Fruit fly (Drosophila melanogaster) whole organism, embryonic: ENCODE measurements around the gene pico.

Experiments
- Aef1 ChIP-seq: fragments of 200-800 bp; sonication (Bioruptor generic); IDR thresholded peaks from 3 replicates; pipeline ENCODE4 v1.3.6; 2022; ENCODE audit warnings: missing biosample characterization, missing genetic modification characterization
- Asciz ChIP-seq: fragments of 200-800 bp; sonication (Bioruptor generic); optimal IDR thresholded peaks from 2 replicates; lab custom pipeline; 2017; ENCODE audit warnings: missing biosample characterization, mild to moderate bottlenecking, missing genetic modification characterization, missing genetic modification reagents
- Atf3 ChIP-seq: fragments of 200-800 bp; sonication (Bioruptor generic); optimal IDR thresholded peaks from 3 replicates; lab custom pipeline; 2016; ENCODE audit warnings: missing biosample characterization, missing genetic modification characterization
- Atf6 ChIP-seq: fragments of 200-800 bp; sonication (Bioruptor generic); IDR thresholded peaks from 2 replicates; pipeline ENCODE4 v1.3.6; 2022; ENCODE audit warnings: missing biosample characterization, missing genetic modification characterization
- Blimp-1 ChIP-seq: fragments of 200-800 bp; sonication (Bioruptor generic); optimal IDR thresholded peaks from 3 replicates; lab custom pipeline; 2018; ENCODE audit warnings: missing biosample characterization, missing genetic modification characterization, mild to moderate bottlenecking, moderate library complexity, missing genetic modification reagents
- CG10274 ChIP-seq: fragments of 200-800 bp; sonication (Bioruptor generic); optimal IDR thresholded peaks from 3 replicates; lab custom pipeline; 2017; ENCODE audit warnings: missing biosample characterization, mild to moderate bottlenecking, missing genetic modification characterization
- CG10462 ChIP-seq: fragments of 200-800 bp; sonication (Bioruptor generic); optimal IDR thresholded peaks from 2 replicates; lab custom pipeline; 2016; ENCODE audit warnings: missing biosample characterization, missing genetic modification characterization
- CG10543 ChIP-seq: fragments of 200-800 bp; sonication (Bioruptor generic); optimal IDR thresholded peaks from 3 replicates; lab custom pipeline; 2017; ENCODE audit warnings: missing biosample characterization, mild to moderate bottlenecking, missing genetic modification characterization, moderate library complexity
- CG11504 ChIP-seq: fragments of 200-800 bp; sonication (Bioruptor generic); optimal IDR thresholded peaks from 3 replicates; lab custom pipeline; 2019; ENCODE audit warnings: missing biosample characterization, mild to moderate bottlenecking, missing genetic modification characterization, moderate library complexity
- CG15073 ChIP-seq: fragments of 200-800 bp; sonication (Bioruptor generic); optimal IDR thresholded peaks from 2 replicates; lab custom pipeline; 2016; ENCODE audit warnings: missing biosample characterization, missing genetic modification characterization
- CG15696 ChIP-seq: fragments of 200-800 bp; sonication (Bioruptor generic); optimal IDR thresholded peaks from 2 replicates; lab custom pipeline; 2019; ENCODE audit warnings: missing biosample characterization, mild to moderate bottlenecking, missing genetic modification characterization, moderate library complexity
- CG1602 ChIP-seq: fragments of 200-800 bp; sonication (Bioruptor generic); optimal IDR thresholded peaks from 3 replicates; lab custom pipeline; 2016; ENCODE audit warnings: missing biosample characterization, missing genetic modification characterization
- CG1603 ChIP-seq: fragments of 200-800 bp; sonication (Bioruptor generic); optimal IDR thresholded peaks from 2 replicates; lab custom pipeline; 2019; ENCODE audit warnings: missing biosample characterization, mild to moderate bottlenecking, missing genetic modification characterization, moderate library complexity
- CG1647 ChIP-seq: fragments of 200-800 bp; sonication (Bioruptor generic); optimal IDR thresholded peaks from 3 replicates; lab custom pipeline; 2016; ENCODE audit warnings: missing biosample characterization, missing genetic modification characterization
- CG18011 ChIP-seq: fragments of 200-800 bp; sonication (Bioruptor generic); optimal IDR thresholded peaks from 2 replicates; lab custom pipeline; 2017; ENCODE audit warnings: missing biosample characterization, missing genetic modification characterization, mild to moderate bottlenecking, moderate library complexity, missing genotype
- CG4360 ChIP-seq: fragments of 200-800 bp; sonication (Bioruptor generic); IDR thresholded peaks from 2 replicates; pipeline ENCODE4 v1.3.6; 2022; ENCODE audit warnings: missing biosample characterization, missing genetic modification characterization
- CG5180 ChIP-seq: fragments of 200-800 bp; sonication (Bioruptor generic); optimal IDR thresholded peaks from 3 replicates; lab custom pipeline; 2017; ENCODE audit warnings: missing biosample characterization, missing genetic modification characterization, mild to moderate bottlenecking, moderate library complexity, missing genetic modification reagents
- CG6854 ChIP-seq: fragments of 200-800 bp; sonication (Bioruptor generic); optimal IDR thresholded peaks from 3 replicates; lab custom pipeline; 2017; ENCODE audit warnings: missing biosample characterization, mild to moderate bottlenecking, missing genetic modification characterization
- CG7357 ChIP-seq: fragments of 200-800 bp; sonication (Bioruptor generic); IDR thresholded peaks from 3 replicates; pipeline ENCODE4 v1.3.6; 2022; ENCODE audit warnings: missing biosample characterization, missing genetic modification characterization
- Chrac-16 ChIP-seq: fragments of 200-800 bp; sonication (Bioruptor generic); optimal IDR thresholded peaks from 3 replicates; lab custom pipeline; 2016; ENCODE audit warnings: missing biosample characterization, missing genetic modification characterization
- CoRest ChIP-seq: fragments of 200-800 bp; sonication (Bioruptor generic); optimal IDR thresholded peaks from 3 replicates; lab custom pipeline; 2018; ENCODE audit warnings: missing biosample characterization, mild to moderate bottlenecking, missing genetic modification characterization, moderate library complexity
- Dad ChIP-seq: fragments of 200-800 bp; sonication (Bioruptor generic); optimal IDR thresholded peaks from 3 replicates; lab custom pipeline; 2016; ENCODE audit warnings: missing biosample characterization, missing genetic modification characterization
- Dip3 ChIP-seq: fragments of 200-800 bp; sonication (Bioruptor generic); optimal IDR thresholded peaks from 3 replicates; lab custom pipeline; 2016; ENCODE audit warnings: missing biosample characterization, missing genetic modification characterization
- Drgx ChIP-seq: fragments of 200-800 bp; sonication (Bioruptor generic); IDR thresholded peaks from 2 replicates; pipeline ENCODE4 v1.3.6; 2022; ENCODE audit warnings: missing biosample characterization, missing genetic modification characterization
- Gsc ChIP-seq: fragments of 200-800 bp; sonication (Bioruptor generic); IDR thresholded peaks from 2 replicates; pipeline ENCODE4 v1.3.6; 2022; ENCODE audit warnings: missing biosample characterization, missing genetic modification characterization
- H15 ChIP-seq: fragments of 200-800 bp; sonication (Bioruptor generic); IDR thresholded peaks from 3 replicates; pipeline ENCODE4 v1.3.6; 2022; ENCODE audit warnings: missing biosample characterization, missing genetic modification characterization
- Hr39 ChIP-seq: fragments of >200 bp; optimal IDR thresholded peaks from 2 replicates; lab custom pipeline; 2017
- Kr ChIP-seq: fragments of 200-800 bp; sonication (Bioruptor generic); optimal IDR thresholded peaks from 2 replicates; lab custom pipeline; 2017; ENCODE audit warnings: missing biosample characterization, mild to moderate bottlenecking, missing genetic modification characterization
- Mad ChIP-seq: fragments of 200-800 bp; sonication (Bioruptor generic); optimal IDR thresholded peaks from 2 replicates; lab custom pipeline; 2016; ENCODE audit warnings: missing biosample characterization, missing genetic modification characterization
- NK7.1 ChIP-seq: fragments of 200-800 bp; sonication (Bioruptor generic); optimal IDR thresholded peaks from 3 replicates; lab custom pipeline; 2016; ENCODE audit warnings: missing biosample characterization, missing genetic modification characterization
- Sox102F ChIP-seq: fragments of 200-800 bp; sonication (Bioruptor generic); optimal IDR thresholded peaks from 2 replicates; lab custom pipeline; 2018; ENCODE audit warnings: missing biosample characterization, mild to moderate bottlenecking, missing genetic modification characterization, moderate library complexity
- Taf1 ChIP-seq: fragments of 200-800 bp; sonication (Bioruptor generic); IDR thresholded peaks from 2 replicates; pipeline ENCODE4 v1.3.6; 2022; ENCODE audit warnings: missing biosample characterization, missing genetic modification characterization
- Vsx1 ChIP-seq: fragments of 200-800 bp; sonication (Bioruptor generic); optimal IDR thresholded peaks from 2 replicates; lab custom pipeline; 2017; ENCODE audit warnings: missing biosample characterization, mild to moderate bottlenecking, missing genetic modification characterization, missing genetic modification reagents
- ara ChIP-seq: fragments of 200-800 bp; sonication (Bioruptor generic); IDR thresholded peaks from 2 replicates; pipeline ENCODE4 v1.3.6; 2022; ENCODE audit warnings: missing biosample characterization, missing genetic modification characterization
- bsh ChIP-seq, 2 experiments: fragments of 200-800 bp; sonication (Bioruptor generic); optimal IDR thresholded peaks; 2 replicates each; lab custom pipeline; 2017 to 2018; ENCODE audit warnings: mild to moderate bottlenecking in 2 of 2, missing biosample characterization in 2 of 2, missing genetic modification characterization in 2 of 2, moderate library complexity in 1 of 2
- chn ChIP-seq: fragments of 200-800 bp; sonication (Bioruptor generic); optimal IDR thresholded peaks from 2 replicates; lab custom pipeline; 2016; ENCODE audit warnings: missing biosample characterization, missing genetic modification characterization
- corto ChIP-seq: fragments of 200-800 bp; sonication (Bioruptor generic); optimal IDR thresholded peaks from 2 replicates; lab custom pipeline; 2016; ENCODE audit warnings: missing biosample characterization, mild to moderate bottlenecking, missing genetic modification characterization, moderate library complexity
- crp ChIP-seq, 2 experiments: fragments of 200-800 bp; sonication (Bioruptor generic); optimal IDR thresholded peaks; 2 replicates in 1 of 2; 3 replicates in 1 of 2; lab custom pipeline; 2017; ENCODE audit warnings: missing biosample characterization in 2 of 2, missing genetic modification characterization in 2 of 2, mild to moderate bottlenecking in 1 of 2, moderate library complexity in 1 of 2
- dm ChIP-seq: fragments of 200-800 bp; sonication (Bioruptor generic); optimal IDR thresholded peaks from 3 replicates; lab custom pipeline; 2016; ENCODE audit warnings: missing biosample characterization, missing genetic modification characterization
- dmrt99B ChIP-seq: fragments of 200-800 bp; sonication (Bioruptor generic); optimal IDR thresholded peaks from 2 replicates; lab custom pipeline; 2018; ENCODE audit warnings: missing biosample characterization, mild to moderate bottlenecking, missing genetic modification characterization, moderate library complexity
- gfzf ChIP-seq: fragments of 200-800 bp; sonication (Bioruptor generic); optimal IDR thresholded peaks from 2 replicates; lab custom pipeline; 2016; ENCODE audit warnings: missing biosample characterization, mild to moderate bottlenecking, missing genetic modification characterization, moderate library complexity
- gsb-n ChIP-seq: fragments of 200-800 bp; sonication (Bioruptor generic); optimal IDR thresholded peaks from 3 replicates; lab custom pipeline; 2018; ENCODE audit warnings: missing biosample characterization, mild to moderate bottlenecking, missing genetic modification characterization
- ind ChIP-seq: fragments of 200-800 bp; sonication (Bioruptor generic); optimal IDR thresholded peaks from 3 replicates; lab custom pipeline; 2016; ENCODE audit warnings: missing biosample characterization, missing genetic modification characterization
- ken ChIP-seq: fragments of 200-800 bp; sonication (Bioruptor generic); IDR thresholded peaks from 3 replicates; pipeline ENCODE4 v1.3.6; 2022; ENCODE audit warnings: missing biosample characterization, missing genetic modification characterization
- otp ChIP-seq: fragments of 200-800 bp; sonication (Bioruptor generic); IDR thresholded peaks from 3 replicates; pipeline ENCODE4, ENCODE4 v1.3.6; 2022; ENCODE audit warnings: missing biosample characterization, missing genetic modification characterization
- pan ChIP-seq, 4 experiments: fragments of >200 bp in 3 of 4; fragments of 200-800 bp in 1 of 4; sonication (Bioruptor generic) in 1 of 4; optimal IDR thresholded peaks in 3 of 4; IDR thresholded peaks in 1 of 4; 2 replicates each; pipeline versions ENCODE4 v1.3.6 to Lab custom; 2017 to 2022; ENCODE audit warnings: missing biosample characterization in 2 of 4, missing genetic modification characterization in 2 of 4, mixed read lengths in 1 of 4
- pfk ChIP-seq: fragments of 200-800 bp; sonication (Bioruptor generic); optimal IDR thresholded peaks from 2 replicates; lab custom pipeline; 2018; ENCODE audit warnings: missing biosample characterization, mild to moderate bottlenecking, missing genetic modification characterization, moderate library complexity
- pita ChIP-seq: fragments of 200-800 bp; sonication (Bioruptor generic); optimal IDR thresholded peaks from 2 replicates; lab custom pipeline; 2017; ENCODE audit warnings: missing biosample characterization, mild to moderate bottlenecking, missing genetic modification characterization
- tup ChIP-seq: fragments of 200-800 bp; sonication (Bioruptor generic); optimal IDR thresholded peaks from 2 replicates; lab custom pipeline; 2016; ENCODE audit warnings: missing biosample characterization, mild to moderate bottlenecking, missing genetic modification characterization, moderate library complexity
- zfh2 ChIP-seq: fragments of 200-800 bp; sonication (Bioruptor generic); optimal IDR thresholded peaks from 2 replicates; lab custom pipeline; 2016; ENCODE audit warnings: missing biosample characterization, missing genetic modification characterization

pico gene

dm6 chrX:19876836-19877468 is 25.1 kb upstream of the pico start (continued):
- TF ChIP-seq chn (GFP tag; lab: Kevin White, UChicago) = no peak
- TF ChIP-seq CG1647 (GFP tag; lab: Kevin White, UChicago) = no peak
- no peak for TF ChIP-seq Dad
- no peak for TF ChIP-seq CG10543 (GFP tag; lab: Kevin White, UChicago)
- TF ChIP-seq Vsx1 (GFP tag; lab: Kevin White, UChicago) = no peak
- TF ChIP-seq ken (GFP tag; lab: Robert Waterston, UW) = no peak
- peak; percentile 19 for TF ChIP-seq CG1602 (GFP tag; lab: Kevin White, UChicago)
- no peak for TF ChIP-seq H15 (GFP tag; lab: Robert Waterston, UW)
- TF ChIP-seq corto (GFP tag; lab: Kevin White, UChicago) = no peak
- TF ChIP-seq tup (GFP tag; lab: Kevin White, UChicago) = no peak
- peak; percentile 2 for TF ChIP-seq Chrac-16 (GFP tag; lab: Kevin White, UChicago)
- TF ChIP-seq ind = no peak
- TF ChIP-seq CG4360 (GFP tag; lab: Robert Waterston, UW) = no peak
- peak; percentile 49 for TF ChIP-seq Sox102F (GFP tag; lab: Kevin White, UChicago)
- TF ChIP-seq zfh2 (GFP tag; lab: Kevin White, UChicago) = no peak
- TF ChIP-seq CG5180 (GFP tag; lab: Kevin White, UChicago) = no peak
- TF ChIP-seq CG6854 (GFP tag; lab: Kevin White, UChicago) = no peak
- peak; percentile 80 for TF ChIP-seq Drgx (GFP tag; lab: Robert Waterston, UW)
- TF ChIP-seq ara (GFP tag; lab: Robert Waterston, UW) = no peak
- TF ChIP-seq CG18011 (GFP tag; lab: Kevin White, UChicago) = no peak
- TF ChIP-seq dmrt99B = peak; percentile 60
- TF ChIP-seq Kr (GFP tag; lab: Kevin White, UChicago) = no peak
- peak; percentile 40 for TF ChIP-seq CoRest (tag; lab: Kevin White, UChicago)
- TF ChIP-seq Atf6 (GFP tag; lab: Robert Waterston, UW) = no peak
- TF ChIP-seq CG15696 (tag; lab: Kevin White, UChicago) = no peak
- no peak for TF ChIP-seq Hr39
- TF ChIP-seq bsh (GFP tag; optimal IDR thresholded peaks at IDR 0.05; lab: Kevin White, UChicago) = peak; percentile 41 to 71
- no peak for TF ChIP-seq Mad (GFP tag; lab: Kevin White, UChicago)
- no peak for TF ChIP-seq Atf3 (GFP tag; lab: Kevin White, UChicago)
- TF ChIP-seq otp = no peak
- TF ChIP-seq CG15073 (GFP tag; lab: Kevin White, UChicago) = no peak
- no peak for TF ChIP-seq crp (GFP tag; optimal IDR thresholded peaks at IDR 0.05; lab: Kevin White, UChicago)
- TF ChIP-seq Asciz = peak; percentile 35
- no peak for TF ChIP-seq Taf1 (GFP tag; lab: Robert Waterston, UW)
- TF ChIP-seq Blimp-1 (GFP tag; lab: Kevin White, UChicago) = peak; percentile 40
- TF ChIP-seq dm (GFP tag; lab: Kevin White, UChicago) = no peak
- no peak for TF ChIP-seq CG1603 (tag; lab: Kevin White, UChicago)
- TF ChIP-seq NK7.1 (GFP tag; lab: Kevin White, UChicago) = no peak
- no peak for TF ChIP-seq pan (optimal IDR thresholded peaks at IDR 0.05; lab: Kevin White, UChicago)
- no peak for TF ChIP-seq pan (GFP tag; optimal IDR thresholded peaks at IDR 0.05 in 1 of 2, IDR thresholded peaks at IDR 0.05 in 1 of 2)
- TF ChIP-seq gsb-n = no peak
- no peak for TF ChIP-seq Aef1 (GFP tag; lab: Robert Waterston, UW)
- no peak for TF ChIP-seq pfk (GFP tag; lab: Kevin White, UChicago)
- no peak for TF ChIP-seq CG10462 (GFP tag; lab: Kevin White, UChicago)
- TF ChIP-seq CG10274 (GFP tag; lab: Kevin White, UChicago) = no peak
- peak; percentile 16; the same call in 1 of the 3 replicates for TF ChIP-seq CG7357 (GFP tag; lab: Robert Waterston, UW)
- TF ChIP-seq pita (GFP tag; lab: Kevin White, UChicago) = no peak
- no peak for TF ChIP-seq Gsc
- TF ChIP-seq Dip3 = no peak
- no peak for TF ChIP-seq gfzf (GFP tag; lab: Kevin White, UChicago)
- TF ChIP-seq CG11504 (tag; lab: Kevin White, UChicago) = peak; percentile 56
